Worm (Caenorhabditis elegans): ENCODE data around the gene T10G3.2.
A peak's percentile ranks its signal among the peaks of the same experiment; 100 is the strongest.

T10G3.2 gene

ce11 chrV:13432364-13432763 lies 47.3 kb downstream of the T10G3.2 start, which contains the start of gene srd-17:
TSS of gene srd-17 (minus strand) at chrV:13432714.
- TF ChIP-seq unc-30 (tag; optimal IDR thresholded peaks at IDR 0.05) (no peak), fkh-8 (tag; optimal IDR thresholded peaks at IDR 0.05) (no peak), egl-13 (tag; optimal IDR thresholded peaks at IDR 0.05) (no peak), ceh-88 (GFP tag; IDR thresholded peaks at IDR 0.05) (no peak), lir-3 (tag; optimal IDR thresholded peaks at IDR 0.05; ENCODE audit: poor library complexity) (no peak), nhr-90 (tag; optimal IDR thresholded peaks at IDR 0.05; ENCODE audit: poor library complexity) (no peak), mdl-1 (tag; optimal IDR thresholded peaks at IDR 0.05) (no peak), ceh-90 (tag; optimal IDR thresholded peaks at IDR 0.05) (no peak), nhr-12 (tag; optimal IDR thresholded peaks at IDR 0.05) (no peak), ztf-11 (tag; optimal IDR thresholded peaks at IDR 0.05) (no peak), C34B4.2 (tag; optimal IDR thresholded peaks at IDR 0.05) (no peak)

- TF ChIP-seq ztf-4 (tag; optimal IDR thresholded peaks at IDR 0.05) (no peak), ceh-88 (GFP tag; IDR thresholded peaks at IDR 0.05) (no peak), aly-2 (tag; optimal IDR thresholded peaks at IDR 0.05) (no peak), lir-3 (tag; optimal IDR thresholded peaks at IDR 0.05; ENCODE audit: poor library complexity) (no peak), fos-1 (tag; optimal IDR thresholded peaks at IDR 0.05) (no peak), ceh-8 (GFP tag; optimal IDR thresholded peaks at IDR 0.05) (no peak), mep-1 (tag; optimal IDR thresholded peaks at IDR 0.05) (no peak)
Measured at ce11 chrV:13428660-13429059, 51.0 kb downstream of the T10G3.2 start, which contains the start of gene srd-19. TSS of gene srd-19 (minus strand) at chrV:13428760.

- TF ChIP-seq irx-1 (tag; optimal IDR thresholded peaks at IDR 0.05): no peak
- peak; percentile 52 for TF ChIP-seq hlh-4 (tag; optimal IDR thresholded peaks at IDR 0.05)
Measured at ce11 chrV:13427378-13427777, 52.3 kb downstream of the T10G3.2 start.

Data from whole organism, L1 larva.